Worm (Caenorhabditis elegans) whole organism, L1 larva: ENCODE results near the gene pbs-1.

Experiments
- alr-1 ChIP-seq: fragments of 200-800 bp; sonication (Bioruptor generic); optimal IDR thresholded peaks from 2 replicates; lab custom pipeline; 2018; ENCODE audit warnings: borderline replicate concordance, mild to moderate bottlenecking, missing genetic modification characterization, missing compliant biosample characterization
- efl-1 ChIP-seq, 4 experiments: fragments of 150-350 bp; optimal IDR thresholded peaks in 3 of 4; peaks in 1 of 4; 1 replicate in 1 of 4; 2 replicates in 3 of 4; lab custom pipeline; 2014; ENCODE audit warnings: missing biosample characterization in 2 of 4, missing genetic modification characterization in 2 of 4, missing genetic modification reagents in 2 of 4
- fkh-10 ChIP-seq: sonication (generic microtip); optimal IDR thresholded peaks from 2 replicates; lab custom pipeline; 2017; ENCODE audit warnings: missing biosample characterization, missing genetic modification reagents, missing genetic modification characterization
- fos-1 ChIP-seq: fragments of 150-350 bp; optimal IDR thresholded peaks from 2 replicates; lab custom pipeline; 2014; ENCODE audit warnings: missing biosample characterization, missing genetic modification characterization
- grh-1 ChIP-seq: fragments of 200-800 bp; sonication (Bioruptor generic); IDR thresholded peaks from 2 replicates; pipeline ENCODE4 v1.3.6; 2022; ENCODE audit warnings: missing genetic modification reagents, missing genetic modification characterization, missing compliant biosample characterization
- hlh-4 ChIP-seq: sonication (generic microtip); optimal IDR thresholded peaks from 2 replicates; lab custom pipeline; 2016; ENCODE audit warnings: mild to moderate bottlenecking, missing genetic modification characterization, missing compliant biosample characterization
- lin-39 ChIP-seq: fragments of 150-350 bp; optimal IDR thresholded peaks from 2 replicates; lab custom pipeline; 2014; ENCODE audit warnings: missing biosample characterization, missing genetic modification reagents, missing genetic modification characterization
- snpc-4 ChIP-seq: fragments of 150-350 bp; optimal IDR thresholded peaks from 2 replicates; lab custom pipeline; 2014; ENCODE audit warnings: missing biosample characterization, missing genetic modification characterization
- tbx-2 ChIP-seq: sonication (generic microtip); optimal IDR thresholded peaks from 2 replicates; lab custom pipeline; 2016; ENCODE audit warnings: missing genetic modification characterization, missing compliant biosample characterization
- unc-130 ChIP-seq: fragments of 150-350 bp; optimal IDR thresholded peaks from 2 replicates; lab custom pipeline; 2017; ENCODE audit warnings: missing biosample characterization, missing genetic modification characterization, inconsistent platforms

DNA sequence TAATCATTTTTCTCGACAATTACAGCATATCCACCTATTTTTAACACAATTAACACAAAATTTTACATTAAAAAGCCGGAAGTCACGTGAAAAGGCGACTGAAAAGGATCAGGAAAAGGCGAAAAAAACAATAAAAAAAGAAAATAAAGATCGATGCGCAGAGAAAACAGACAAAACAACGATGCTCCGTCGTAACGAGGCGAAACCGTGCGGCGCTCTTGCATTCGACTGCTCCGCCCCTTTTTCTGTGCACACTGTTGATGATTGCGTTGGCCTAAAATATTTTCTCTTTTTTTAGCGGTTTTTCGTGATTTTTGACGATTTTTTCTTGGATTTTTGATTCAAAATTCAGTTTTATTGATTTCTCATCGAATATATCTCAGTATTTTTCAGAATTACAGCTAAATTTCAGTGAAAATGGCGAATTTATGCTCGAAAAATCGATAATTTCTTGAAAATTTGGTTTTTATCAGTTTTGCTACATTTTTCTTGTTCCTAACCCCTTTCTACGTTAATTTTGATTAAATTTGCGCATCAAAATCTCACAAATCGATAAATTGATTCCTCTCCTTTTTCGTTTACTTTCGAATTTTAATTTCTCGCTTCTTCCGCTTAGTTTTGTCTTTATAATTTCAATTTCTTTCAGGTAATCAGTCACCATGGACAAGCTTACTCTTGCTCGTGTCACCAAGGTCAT is 50.4 kb downstream of the pbs-1 start, which contains the start of gene rps-28:
- TF ChIP-seq grh-1 (peak; percentile 92), fos-1 (tag; lab: Kevin White, UChicago) (peak; percentile 94), alr-1 (tag; lab: Kevin White, UChicago) (no peak), unc-130 (tag; lab: Kevin White, UChicago) (peak; percentile 99), efl-1 (optimal IDR thresholded peaks at IDR 0.05; lab: Kevin White, UChicago) (peak; percentile 92 to 95), efl-1 (GFP tag; optimal IDR thresholded peaks at IDR 0.05 in 1 of 2; lab: Kevin White, UChicago) (peak; percentile 87 to 98), hlh-4 (tag; lab: Kevin White, UChicago) (no peak), fkh-10 (GFP tag; lab: Kevin White, UChicago) (peak; percentile 96), snpc-4 (tag; lab: Kevin White, UChicago) (peak; percentile 92), tbx-2 (tag; lab: Kevin White, UChicago) (peak; percentile 96), lin-39 (tag; lab: Kevin White, UChicago) (peak; percentile 89)
